Worm (Caenorhabditis elegans) whole organism, young adult: ENCODE results near the gene ints-7.

Experiments
- B0261.1 ChIP-seq: sonication (generic microtip); optimal IDR thresholded peaks from 2 replicates; lab custom pipeline; 2016; ENCODE audit warnings: mild to moderate bottlenecking, missing genetic modification characterization, moderate library complexity, missing compliant biosample characterization
- D2030.7 ChIP-seq: fragments of 200-800 bp; sonication (Bioruptor generic); IDR thresholded peaks from 2 replicates; pipeline ENCODE4 v1.3.6; 2022; ENCODE audit warnings: missing genetic modification reagents, missing genetic modification characterization, missing compliant biosample characterization
- F23B12.7 ChIP-seq: sonication (generic microtip); optimal IDR thresholded peaks from 2 replicates; lab custom pipeline; 2017; ENCODE audit warnings: missing genetic modification characterization, mild to moderate bottlenecking, missing compliant biosample characterization, antibody characterized with exemption, moderate library complexity; ENCODE audit not compliant: insufficient read depth
- F33H1.4 ChIP-seq: fragments of 200-800 bp; sonication (Bioruptor generic); IDR thresholded peaks from 2 replicates; pipeline ENCODE4 v1.3.6; 2022; ENCODE audit warnings: missing genetic modification reagents, missing genetic modification characterization, missing compliant biosample characterization
- F49E8.2 ChIP-seq: sonication (generic microtip); optimal IDR thresholded peaks from 3 replicates; lab custom pipeline; 2017; ENCODE audit warnings: missing genetic modification characterization, mild to moderate bottlenecking, missing compliant biosample characterization, antibody characterized with exemption, moderate library complexity; ENCODE audit not compliant: insufficient read depth
- F55B11.4 ChIP-seq: sonication (generic microtip); optimal IDR thresholded peaks from 2 replicates; lab custom pipeline; 2016; ENCODE audit warnings: missing compliant biosample characterization, missing genetic modification characterization, borderline replicate concordance; ENCODE audit not compliant: insufficient read depth
- F57C9.4 ChIP-seq: sonication (generic microtip); optimal IDR thresholded peaks from 2 replicates; lab custom pipeline; 2017; ENCODE audit warnings: mild to moderate bottlenecking, missing genetic modification characterization, missing compliant biosample characterization
- K12H6.12 ChIP-seq: fragments of 200-800 bp; sonication (Bioruptor generic); optimal IDR thresholded peaks from 2 replicates; lab custom pipeline; 2018; ENCODE audit warnings: mild to moderate bottlenecking, missing genetic modification characterization, missing compliant biosample characterization
- T07F8.4 ChIP-seq: sonication (generic microtip); optimal IDR thresholded peaks from 2 replicates; lab custom pipeline; 2016; ENCODE audit warnings: mild to moderate bottlenecking, missing genetic modification characterization, moderate library complexity, missing compliant biosample characterization
- T26A5.8 ChIP-seq: sonication (generic microtip); optimal IDR thresholded peaks from 2 replicates; lab custom pipeline; 2016; ENCODE audit warnings: missing genetic modification characterization, missing compliant biosample characterization
- Y95B8A.8 ChIP-seq: fragments of 200-800 bp; sonication (Bioruptor generic); IDR thresholded peaks from 2 replicates; pipeline ENCODE4 v1.3.6; 2022; ENCODE audit warnings: missing genetic modification reagents, missing genetic modification characterization, missing compliant biosample characterization
- aptf-3 ChIP-seq: fragments of 200-800 bp; sonication (Bioruptor generic); IDR thresholded peaks from 2 replicates; pipeline ENCODE4 v1.3.6; 2022; ENCODE audit warnings: missing genetic modification characterization, missing compliant biosample characterization
- athp-1 ChIP-seq: sonication (generic microtip); optimal IDR thresholded peaks from 2 replicates; lab custom pipeline; 2017; ENCODE audit warnings: mild to moderate bottlenecking, missing genetic modification characterization, missing compliant biosample characterization
- attf-5 ChIP-seq: fragments of 200-800 bp; sonication (Bioruptor generic); optimal IDR thresholded peaks from 2 replicates; lab custom pipeline; 2018; ENCODE audit warnings: mild to moderate bottlenecking, missing genetic modification characterization, missing compliant biosample characterization
- bed-1 ChIP-seq: fragments of 200-800 bp; sonication (Bioruptor generic); IDR thresholded peaks from 2 replicates; pipeline ENCODE4 v1.3.6; 2022; ENCODE audit warnings: missing genetic modification reagents, missing genetic modification characterization, missing compliant biosample characterization
- ccch-3 ChIP-seq: fragments of 200-800 bp; sonication (Bioruptor generic); optimal IDR thresholded peaks from 2 replicates; lab custom pipeline; 2018; ENCODE audit warnings: mild to moderate bottlenecking, missing genetic modification characterization, missing compliant biosample characterization
- ceh-100 ChIP-seq: fragments of 200-800 bp; sonication (Bioruptor generic); IDR thresholded peaks from 2 replicates; pipeline ENCODE4 v1.3.6; 2022; ENCODE audit warnings: missing genetic modification reagents, missing genetic modification characterization, missing compliant biosample characterization
- ceh-91 ChIP-seq: fragments of 200-800 bp; sonication (Bioruptor generic); IDR thresholded peaks from 2 replicates; pipeline ENCODE4 v1.3.6; 2022; ENCODE audit warnings: missing genetic modification reagents, missing genetic modification characterization, missing compliant biosample characterization
- dox-1 ChIP-seq: fragments of 200-800 bp; sonication (Bioruptor generic); IDR thresholded peaks from 2 replicates; pipeline ENCODE4 v1.3.6; 2022; ENCODE audit warnings: missing genetic modification reagents, missing genetic modification characterization, missing compliant biosample characterization
- dpl-1 ChIP-seq: fragments of 150-350 bp; optimal IDR thresholded peaks from 2 replicates; lab custom pipeline; 2014; ENCODE audit warnings: missing biosample characterization, missing genetic modification reagents, missing genetic modification characterization
- efl-1 ChIP-seq: fragments of 150-350 bp; optimal IDR thresholded peaks from 2 replicates; lab custom pipeline; 2014; ENCODE audit warnings: missing biosample characterization, missing genetic modification reagents, missing genetic modification characterization
- egl-18 ChIP-seq: fragments of 200-800 bp; sonication (Bioruptor generic); IDR thresholded peaks from 2 replicates; pipeline ENCODE4 v1.3.6; 2022; ENCODE audit warnings: missing genetic modification reagents, missing genetic modification characterization, missing compliant biosample characterization
- ekl-4 ChIP-seq: fragments of 200-800 bp; sonication (Bioruptor generic); IDR thresholded peaks from 2 replicates; pipeline ENCODE4 v1.3.6; 2022; ENCODE audit warnings: missing genetic modification reagents, missing genetic modification characterization, missing compliant biosample characterization
- ets-4 ChIP-seq: fragments of 200-800 bp; sonication (Bioruptor generic); optimal IDR thresholded peaks from 2 replicates; lab custom pipeline; 2018; ENCODE audit warnings: mild to moderate bottlenecking, missing genetic modification characterization, missing compliant biosample characterization
- hlh-26 ChIP-seq: fragments of 200-800 bp; sonication (Bioruptor generic); conservative IDR thresholded peaks from 2 replicates; pipeline ENCODE4 v1.3.6; 2022; ENCODE audit warnings: missing genetic modification reagents, missing genetic modification characterization, missing compliant biosample characterization
- hsf-1 ChIP-seq: fragments of 200-800 bp; sonication (Bioruptor generic); IDR thresholded peaks from 2 replicates; pipeline ENCODE4 v1.3.6; 2022; ENCODE audit warnings: missing genetic modification reagents, missing genetic modification characterization, missing compliant biosample characterization
- let-607 ChIP-seq, 2 experiments: fragments of 200-800 bp in 1 of 2; sonication (Bioruptor generic) in 1 of 2; sonication (generic microtip) in 1 of 2; optimal IDR thresholded peaks; 2 replicates each; lab custom pipeline; 2016 to 2018; ENCODE audit warnings: mild to moderate bottlenecking in 2 of 2, missing compliant biosample characterization in 2 of 2, missing genetic modification characterization in 2 of 2, moderate library complexity in 2 of 2, missing genotype in 1 of 2
- lin-26 ChIP-seq: fragments of 200-800 bp; sonication (Bioruptor generic); IDR thresholded peaks from 2 replicates; pipeline ENCODE4 v1.3.6; 2022; ENCODE audit warnings: missing genetic modification reagents, missing genetic modification characterization, missing compliant biosample characterization
- lin-35 ChIP-seq, 3 experiments: fragments of 150-350 bp in 2 of 3; sonication (generic microtip) in 1 of 3; optimal IDR thresholded peaks; 2 replicates each; lab custom pipeline; 2014 to 2018; ENCODE audit warnings: missing biosample characterization in 3 of 3, missing genetic modification characterization in 3 of 3, missing genetic modification reagents in 3 of 3
- lin-54 ChIP-seq: fragments of 200-800 bp; sonication (Bioruptor generic); optimal IDR thresholded peaks from 2 replicates; lab custom pipeline; 2018; ENCODE audit warnings: mild to moderate bottlenecking, missing genetic modification characterization, missing compliant biosample characterization
- lsl-1 ChIP-seq: fragments of 200-800 bp; sonication (Bioruptor generic); optimal IDR thresholded peaks from 2 replicates; lab custom pipeline; 2018; ENCODE audit warnings: mild to moderate bottlenecking, missing genetic modification characterization, moderate library complexity, missing compliant biosample characterization
- lsy-27 ChIP-seq: sonication (generic microtip); optimal IDR thresholded peaks from 2 replicates; lab custom pipeline; 2017; ENCODE audit warnings: missing genetic modification characterization, mild to moderate bottlenecking, missing compliant biosample characterization, antibody characterized with exemption, missing genotype, borderline replicate concordance; ENCODE audit not compliant: insufficient read depth
- madf-6 ChIP-seq: fragments of 200-800 bp; sonication (Bioruptor generic); IDR thresholded peaks from 2 replicates; pipeline ENCODE4 v1.3.6; 2022; ENCODE audit warnings: missing genetic modification reagents, missing genetic modification characterization, missing compliant biosample characterization
- mcd-1 ChIP-seq: fragments of 200-800 bp; sonication (Bioruptor generic); IDR thresholded peaks from 2 replicates; pipeline ENCODE4 v1.3.6; 2022; ENCODE audit warnings: missing genetic modification reagents, missing genetic modification characterization, missing compliant biosample characterization
- mes-4 ChIP-seq: sonication (generic microtip); optimal IDR thresholded peaks from 2 replicates; lab custom pipeline; 2016; ENCODE audit warnings: missing genotype, missing genetic modification characterization, missing compliant biosample characterization
- nhr-120 ChIP-seq: fragments of 200-800 bp; sonication (Bioruptor generic); IDR thresholded peaks from 2 replicates; pipeline ENCODE4 v1.3.6; 2022; ENCODE audit warnings: missing genetic modification characterization, missing compliant biosample characterization
- nhr-80 ChIP-seq: sonication (generic microtip); optimal IDR thresholded peaks from 2 replicates; lab custom pipeline; 2016; ENCODE audit warnings: missing genetic modification characterization, missing compliant biosample characterization
- rpc-1 ChIP-seq, 2 experiments: fragments of 150-350 bp in 1 of 2; sonication (generic microtip) in 1 of 2; optimal IDR thresholded peaks; 2 replicates each; lab custom pipeline; 2014 to 2018; ENCODE audit warnings: missing biosample characterization in 1 of 2, missing genetic modification characterization in 1 of 2, missing genetic modification reagents in 1 of 2, missing genotype in 1 of 2
- snpc-1.1 ChIP-seq: sonication (generic microtip); optimal IDR thresholded peaks from 2 replicates; lab custom pipeline; 2017; ENCODE audit warnings: missing genetic modification characterization, mild to moderate bottlenecking, missing compliant biosample characterization, antibody characterized with exemption, moderate library complexity, missing genotype, missing genetic modification reagents; ENCODE audit not compliant: insufficient read depth
- snpc-1.3 ChIP-seq: sonication (generic microtip); optimal IDR thresholded peaks from 2 replicates; lab custom pipeline; 2017; ENCODE audit warnings: missing genetic modification characterization, mild to moderate bottlenecking, missing compliant biosample characterization, antibody characterized with exemption, moderate library complexity, missing genotype, missing genetic modification reagents; ENCODE audit not compliant: insufficient read depth
- snpc-3.4 ChIP-seq: sonication (generic microtip); optimal IDR thresholded peaks from 2 replicates; lab custom pipeline; 2017; ENCODE audit warnings: missing genetic modification characterization, mild to moderate bottlenecking, missing compliant biosample characterization, antibody characterized with exemption, moderate library complexity, missing genotype, missing genetic modification reagents
- xnd-1 ChIP-seq: sonication (generic microtip); optimal IDR thresholded peaks from 2 replicates; lab custom pipeline; 2016; ENCODE audit warnings: missing genotype, missing genetic modification reagents, missing genetic modification characterization, missing compliant biosample characterization
- zfh-2 ChIP-seq: fragments of 200-800 bp; sonication (Bioruptor generic); conservative IDR thresholded peaks from 2 replicates; pipeline ENCODE4 v1.3.6; 2022; ENCODE audit warnings: missing genetic modification reagents, missing genetic modification characterization, missing compliant biosample characterization
- zim-3 ChIP-seq: sonication (generic microtip); optimal IDR thresholded peaks from 2 replicates; lab custom pipeline; 2017; ENCODE audit warnings: mild to moderate bottlenecking, missing genetic modification characterization, moderate library complexity, missing compliant biosample characterization
- ztf-26 ChIP-seq: sonication (generic microtip); optimal IDR thresholded peaks from 2 replicates; lab custom pipeline; 2017; ENCODE audit warnings: missing genetic modification characterization, missing compliant biosample characterization
- ztf-28 ChIP-seq: fragments of 200-800 bp; sonication (Bioruptor generic); IDR thresholded peaks from 2 replicates; pipeline ENCODE4 v1.3.6; 2022; ENCODE audit warnings: missing genetic modification reagents, missing genetic modification characterization, missing compliant biosample characterization

Gene ints-7

ce11 chrII:11572944-11573343 lies 9.7 kb upstream of the ints-7 start, which contains the start of gene F54D5.2:
Gene F54D5.2, plus strand, starts transcription at chrII:11573180.
- TF ChIP-seq nhr-120 (GFP tag; lab: Robert Waterston, UW) (no peak), ceh-100 (GFP tag; lab: Robert Waterston, UW) (no peak), xnd-1 (tag; lab: Kevin White, UChicago) (peak; percentile 62), snpc-1.1 (tag; lab: Kevin White, UChicago) (no peak), ztf-28 (no peak), dox-1 (GFP tag; lab: Robert Waterston, UW) (no peak), B0261.1 (tag; lab: Kevin White, UChicago) (no peak), attf-5 (GFP tag; lab: Kevin White, UChicago) (no peak), snpc-1.3 (tag; lab: Kevin White, UChicago) (no peak), mcd-1 (GFP tag; lab: Robert Waterston, UW) (no peak), F33H1.4 (GFP tag; lab: Robert Waterston, UW) (peak; percentile 84), lin-26 (no peak), lsl-1 (peak; percentile 89), lin-35 (GFP tag; optimal IDR thresholded peaks at IDR 0.05; lab: Kevin White, UChicago) (no peak), hlh-26 (GFP tag; lab: Robert Waterston, UW) (no peak), zfh-2 (no peak), F49E8.2 (peak; percentile 32), zim-3 (tag; lab: Kevin White, UChicago) (no peak), snpc-3.4 (tag; lab: Kevin White, UChicago) (no peak), F23B12.7 (tag; lab: Kevin White, UChicago) (no peak), aptf-3 (GFP tag; lab: Robert Waterston, UW) (no peak), D2030.7 (GFP tag; lab: Robert Waterston, UW) (0 out of 2 replicates have a peak, but pooled peaks have one; percentile 12), T26A5.8 (tag; lab: Kevin White, UChicago) (no peak), ztf-26 (tag; lab: Kevin White, UChicago) (no peak), lin-54 (GFP tag; lab: Kevin White, UChicago) (peak; percentile 74), efl-1 (peak; percentile 39), K12H6.12 (tag; lab: Kevin White, UChicago) (no peak), lsy-27 (tag; lab: Kevin White, UChicago) (no peak), mes-4 (no peak), dpl-1 (GFP tag; lab: Kevin White, UChicago) (peak; percentile 9), T07F8.4 (tag; lab: Kevin White, UChicago) (no peak), ceh-91 (0 out of 2 replicates have a peak, but pooled peaks have one; percentile 31), madf-6 (peak; percentile 79), F55B11.4 (tag; lab: Kevin White, UChicago) (no peak), athp-1 (no peak), ekl-4 (GFP tag; lab: Robert Waterston, UW) (no peak), egl-18 (no peak), bed-1 (GFP tag; lab: Robert Waterston, UW) (no peak), let-607 (tag; optimal IDR thresholded peaks at IDR 0.05; lab: Kevin White, UChicago) (no peak), hsf-1 (no peak), nhr-80 (tag; lab: Kevin White, UChicago) (no peak), F57C9.4 (no peak), ets-4 (GFP tag; lab: Kevin White, UChicago) (no peak), Y95B8A.8 (GFP tag; lab: Robert Waterston, UW) (no peak), rpc-1 (optimal IDR thresholded peaks at IDR 0.05; lab: Kevin White, UChicago) (no peak), rpc-1 (tag; optimal IDR thresholded peaks at IDR 0.05; lab: Kevin White, UChicago) (no peak), ccch-3 (GFP tag; lab: Kevin White, UChicago) (no peak)
- TF ChIP-seq, all 124 proteins: peak for 10
